Worm (Caenorhabditis elegans): Measurements from ENCODE around the gene clec-29.

DNA sequence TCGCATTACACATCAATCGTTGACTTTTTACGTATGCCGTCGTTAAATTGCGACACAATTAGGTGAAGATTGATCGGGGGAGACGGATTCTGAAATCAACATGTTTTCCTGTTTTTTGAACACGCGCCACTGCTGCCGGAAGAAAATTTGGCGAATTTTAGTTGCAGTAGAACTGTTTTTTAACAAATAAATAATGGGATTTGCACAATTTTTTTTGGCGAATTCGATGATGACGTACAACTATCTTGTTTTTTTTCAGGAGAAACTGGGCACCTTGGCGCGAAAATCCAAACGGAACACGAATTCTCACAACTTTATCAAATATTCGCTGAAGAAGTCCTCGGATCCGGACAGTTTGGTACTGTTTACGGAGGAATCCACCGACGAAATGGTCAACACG lies 47.0 kb upstream of the clec-29 start:
- TF ChIP-seq ztf-4 (tag; optimal IDR thresholded peaks at IDR 0.05) (no peak), nhr-12 (tag; optimal IDR thresholded peaks at IDR 0.05) (no peak), lin-39 (tag; optimal IDR thresholded peaks at IDR 0.05) (no peak), nhr-25 (tag; optimal IDR thresholded peaks at IDR 0.05) (no peak), mml-1 (tag; optimal IDR thresholded peaks at IDR 0.05) (no peak), fkh-2 (tag; optimal IDR thresholded peaks at IDR 0.05) (no peak), fkh-10 (GFP tag; optimal IDR thresholded peaks at IDR 0.05) (no peak), nhr-76 (tag; optimal IDR thresholded peaks at IDR 0.05) (no peak), elt-3 (tag; optimal IDR thresholded peaks at IDR 0.05) (no peak), ztf-11 (tag; optimal IDR thresholded peaks at IDR 0.05) (no peak), nhr-23 (tag; optimal IDR thresholded peaks at IDR 0.05) (no peak)

All from whole organism, L3 larva.